Fruit fly (Drosophila melanogaster) whole organism, embryonic: ENCODE data around the gene CG32276.

Source experiments
- Blimp-1 ChIP-seq: fragments of 200-800 bp; sonication (Bioruptor generic); optimal IDR thresholded peaks from 3 replicates; lab custom pipeline; 2018; ENCODE audit warnings: missing biosample characterization, missing genetic modification characterization, mild to moderate bottlenecking, moderate library complexity, missing genetic modification reagents
- C15 ChIP-seq: fragments of 200-800 bp; sonication (Bioruptor generic); IDR thresholded peaks from 3 replicates; pipeline ENCODE4 v1.3.6; 2022; ENCODE audit warnings: missing biosample characterization, missing genetic modification characterization
- CG12659 ChIP-seq: fragments of 200-800 bp; sonication (Bioruptor generic); optimal IDR thresholded peaks from 3 replicates; lab custom pipeline; 2017; ENCODE audit warnings: mild to moderate bottlenecking, missing biosample characterization, missing genetic modification reagents, missing genetic modification characterization
- CG14667 ChIP-seq: fragments of 200-800 bp; sonication (Bioruptor generic); IDR thresholded peaks from 2 replicates; pipeline ENCODE4 v1.3.6; 2022; ENCODE audit warnings: missing biosample characterization, missing genetic modification characterization
- CG15479 ChIP-seq: fragments of 200-800 bp; sonication (Bioruptor generic); optimal IDR thresholded peaks from 3 replicates; lab custom pipeline; 2019; ENCODE audit warnings: missing biosample characterization, mild to moderate bottlenecking, missing genetic modification characterization, moderate library complexity
- CG16863 ChIP-seq: fragments of 200-800 bp; sonication (Bioruptor generic); optimal IDR thresholded peaks from 3 replicates; lab custom pipeline; 2016; ENCODE audit warnings: missing biosample characterization, missing genetic modification characterization
- CG17568 ChIP-seq: fragments of 200-800 bp; sonication (Bioruptor generic); optimal IDR thresholded peaks from 2 replicates; lab custom pipeline; 2018; ENCODE audit warnings: missing biosample characterization, mild to moderate bottlenecking, missing genetic modification characterization, moderate library complexity
- CG17829 ChIP-seq: fragments of 200-800 bp; optimal IDR thresholded peaks from 2 replicates; lab custom pipeline; 2019; ENCODE audit warnings: missing biosample characterization, mild to moderate bottlenecking, missing genetic modification characterization, moderate library complexity
- CG18262 ChIP-seq: fragments of 200-800 bp; optimal IDR thresholded peaks from 3 replicates; lab custom pipeline; 2019; ENCODE audit warnings: missing biosample characterization, mild to moderate bottlenecking, missing genetic modification characterization, moderate library complexity
- CG30020 ChIP-seq: fragments of 200-800 bp; optimal IDR thresholded peaks from 2 replicates; lab custom pipeline; 2019; ENCODE audit warnings: missing biosample characterization, mild to moderate bottlenecking, missing genetic modification characterization, moderate library complexity
- CG30403 ChIP-seq: fragments of 200-800 bp; sonication (Bioruptor generic); optimal IDR thresholded peaks from 3 replicates; lab custom pipeline; 2016; ENCODE audit warnings: missing biosample characterization, missing genetic modification characterization
- CG31388 ChIP-seq: fragments of 200-800 bp; sonication (Bioruptor generic); optimal IDR thresholded peaks from 2 replicates; lab custom pipeline; 2016; ENCODE audit warnings: missing biosample characterization, missing genetic modification characterization
- CG33557 ChIP-seq: fragments of 200-800 bp; sonication (Bioruptor generic); optimal IDR thresholded peaks from 2 replicates; lab custom pipeline; 2019; ENCODE audit warnings: missing biosample characterization, mild to moderate bottlenecking, missing genetic modification characterization, moderate library complexity
- CG3995 ChIP-seq: fragments of 200-800 bp; sonication (Bioruptor generic); optimal IDR thresholded peaks from 3 replicates; lab custom pipeline; 2016; ENCODE audit warnings: missing biosample characterization, missing genetic modification characterization
- CG5180 ChIP-seq: fragments of 200-800 bp; sonication (Bioruptor generic); optimal IDR thresholded peaks from 3 replicates; lab custom pipeline; 2017; ENCODE audit warnings: missing biosample characterization, missing genetic modification characterization, mild to moderate bottlenecking, moderate library complexity, missing genetic modification reagents
- CG6813 ChIP-seq: fragments of 200-800 bp; sonication (Bioruptor generic); optimal IDR thresholded peaks from 2 replicates; lab custom pipeline; 2017; ENCODE audit warnings: missing biosample characterization, missing genetic modification characterization, mild to moderate bottlenecking, moderate library complexity, missing genetic modification reagents
- CG7786 ChIP-seq: fragments of 200-800 bp; sonication (Bioruptor generic); optimal IDR thresholded peaks from 2 replicates; lab custom pipeline; 2016; ENCODE audit warnings: missing biosample characterization, missing genetic modification characterization
- CG8478 ChIP-seq: fragments of >200 bp; optimal IDR thresholded peaks from 2 replicates; lab custom pipeline; 2018
- CG9437 ChIP-seq: fragments of 200-800 bp; sonication (Bioruptor generic); optimal IDR thresholded peaks from 2 replicates; lab custom pipeline; 2018; ENCODE audit warnings: missing biosample characterization, mild to moderate bottlenecking, missing genetic modification characterization
- CG9727 ChIP-seq: fragments of 200-800 bp; sonication (Bioruptor generic); optimal IDR thresholded peaks from 3 replicates; lab custom pipeline; 2017; ENCODE audit warnings: missing biosample characterization, mild to moderate bottlenecking, missing genetic modification characterization
- CG9797 ChIP-seq: fragments of 200-800 bp; sonication (Bioruptor generic); optimal IDR thresholded peaks from 3 replicates; lab custom pipeline; 2018; ENCODE audit warnings: missing biosample characterization, mild to moderate bottlenecking, missing genetic modification characterization
- CG9876 ChIP-seq: fragments of 200-800 bp; sonication (Bioruptor generic); optimal IDR thresholded peaks from 2 replicates; lab custom pipeline; 2016; ENCODE audit warnings: missing biosample characterization, missing genetic modification characterization
- D19A ChIP-seq: fragments of 200-800 bp; optimal IDR thresholded peaks from 3 replicates; lab custom pipeline; 2019; ENCODE audit warnings: missing biosample characterization, mild to moderate bottlenecking, missing genetic modification characterization, moderate library complexity
- Elba2 ChIP-seq: fragments of 200-800 bp; sonication (Bioruptor generic); optimal IDR thresholded peaks from 3 replicates; lab custom pipeline; 2016; ENCODE audit warnings: missing biosample characterization, missing genetic modification characterization
- Ets65A ChIP-seq: fragments of 200-800 bp; sonication (Bioruptor generic); peaks from one replicate; lab custom pipeline; 2016; ENCODE audit warnings: missing biosample characterization, missing genetic modification characterization
- Gsc ChIP-seq: fragments of 200-800 bp; sonication (Bioruptor generic); IDR thresholded peaks from 2 replicates; pipeline ENCODE4 v1.3.6; 2022; ENCODE audit warnings: missing biosample characterization, missing genetic modification characterization
- Hr3 ChIP-seq: fragments of 200-800 bp; sonication (Bioruptor generic); optimal IDR thresholded peaks from 3 replicates; lab custom pipeline; 2016; ENCODE audit warnings: missing biosample characterization, missing genetic modification characterization
- Lim3 ChIP-seq: fragments of 200-800 bp; sonication (Bioruptor generic); IDR thresholded peaks from 2 replicates; pipeline ENCODE4 v1.3.6; 2022; ENCODE audit warnings: missing biosample characterization, missing genetic modification characterization
- MESR4 ChIP-seq: fragments of 200-800 bp; sonication (Bioruptor generic); optimal IDR thresholded peaks from 2 replicates; lab custom pipeline; 2018; ENCODE audit warnings: missing biosample characterization, mild to moderate bottlenecking, missing genetic modification characterization, moderate library complexity
- Mad ChIP-seq: fragments of 200-800 bp; sonication (Bioruptor generic); optimal IDR thresholded peaks from 2 replicates; lab custom pipeline; 2016; ENCODE audit warnings: missing biosample characterization, missing genetic modification characterization
- Neu2 ChIP-seq: fragments of 200-800 bp; sonication (Bioruptor generic); optimal IDR thresholded peaks from 3 replicates; lab custom pipeline; 2016; ENCODE audit warnings: missing biosample characterization, missing genetic modification characterization, borderline replicate concordance
- Side ChIP-seq: fragments of 200-800 bp; sonication (Bioruptor generic); optimal IDR thresholded peaks from 2 replicates; lab custom pipeline; 2016; ENCODE audit warnings: missing biosample characterization, missing genetic modification characterization
- al ChIP-seq: fragments of 200-800 bp; sonication (Bioruptor generic); IDR thresholded peaks from 2 replicates; pipeline ENCODE4 v1.3.6; 2022; ENCODE audit warnings: missing biosample characterization, missing genetic modification characterization
- ci ChIP-seq: fragments of 200-800 bp; sonication (Bioruptor generic); IDR thresholded peaks from 3 replicates; pipeline ENCODE4 v1.3.6; 2022; ENCODE audit warnings: missing biosample characterization, missing genetic modification characterization
- ems ChIP-seq: fragments of 200-800 bp; sonication (Bioruptor generic); optimal IDR thresholded peaks from 3 replicates; lab custom pipeline; 2016; ENCODE audit warnings: missing biosample characterization, missing genetic modification characterization
- lmd ChIP-seq: fragments of 200-800 bp; sonication (Bioruptor generic); IDR thresholded peaks from 2 replicates; pipeline ENCODE4 v1.3.6; 2022; ENCODE audit warnings: missing biosample characterization, missing genetic modification characterization
- mld ChIP-seq: fragments of 200-800 bp; sonication (Bioruptor generic); IDR thresholded peaks from 3 replicates; pipeline ENCODE4 v1.3.6; 2022; ENCODE audit warnings: missing biosample characterization, missing genetic modification characterization; ENCODE audit not compliant: partially characterized antibody
- nerfin-1 ChIP-seq: fragments of 200-800 bp; sonication (Bioruptor generic); optimal IDR thresholded peaks from 3 replicates; lab custom pipeline; 2019; ENCODE audit warnings: missing biosample characterization, mild to moderate bottlenecking, missing genetic modification characterization, moderate library complexity
- odd ChIP-seq: fragments of 200-800 bp; sonication (Bioruptor generic); optimal IDR thresholded peaks from 2 replicates; lab custom pipeline; 2017; ENCODE audit warnings: missing biosample characterization, mild to moderate bottlenecking, missing genetic modification characterization
- pan ChIP-seq, 4 experiments: fragments of >200 bp in 3 of 4; fragments of 200-800 bp in 1 of 4; sonication (Bioruptor generic) in 1 of 4; optimal IDR thresholded peaks in 3 of 4; IDR thresholded peaks in 1 of 4; 2 replicates each; pipeline versions ENCODE4 v1.3.6 to Lab custom; 2017 to 2022; ENCODE audit warnings: missing biosample characterization in 2 of 4, missing genetic modification characterization in 2 of 4, mixed read lengths in 1 of 4
- repo ChIP-seq: fragments of 200-800 bp; sonication (Bioruptor generic); optimal IDR thresholded peaks from 2 replicates; lab custom pipeline; 2016; ENCODE audit warnings: missing biosample characterization, missing genetic modification characterization
- seq ChIP-seq: fragments of 200-800 bp; sonication (Bioruptor generic); IDR thresholded peaks from 2 replicates; pipeline ENCODE4 v1.3.6; 2022; ENCODE audit warnings: missing biosample characterization, missing genetic modification characterization
- sqz ChIP-seq: fragments of 200-800 bp; sonication (Bioruptor generic); optimal IDR thresholded peaks from 3 replicates; lab custom pipeline; 2018; ENCODE audit warnings: missing biosample characterization, mild to moderate bottlenecking, missing genetic modification characterization
- stwl ChIP-seq: fragments of 200-800 bp; sonication (Bioruptor generic); optimal IDR thresholded peaks from 3 replicates; lab custom pipeline; 2018; ENCODE audit warnings: missing biosample characterization, mild to moderate bottlenecking, missing genetic modification characterization, moderate library complexity
- toy ChIP-seq: fragments of 200-800 bp; sonication (Bioruptor generic); IDR thresholded peaks from 2 replicates; pipeline ENCODE4 v1.3.6; 2022; ENCODE audit warnings: missing biosample characterization, missing genetic modification characterization
- trem ChIP-seq: fragments of 200-800 bp; optimal IDR thresholded peaks from 3 replicates; lab custom pipeline; 2019; ENCODE audit warnings: missing biosample characterization, mild to moderate bottlenecking, missing genetic modification characterization, moderate library complexity
- tup ChIP-seq: fragments of 200-800 bp; sonication (Bioruptor generic); optimal IDR thresholded peaks from 2 replicates; lab custom pipeline; 2016; ENCODE audit warnings: missing biosample characterization, mild to moderate bottlenecking, missing genetic modification characterization, moderate library complexity
- tx ChIP-seq: fragments of 200-800 bp; sonication (Bioruptor generic); optimal IDR thresholded peaks from 2 replicates; lab custom pipeline; 2016; ENCODE audit warnings: missing biosample characterization, missing genetic modification characterization
- vfl ChIP-seq: fragments of 200-800 bp; sonication (Bioruptor generic); optimal IDR thresholded peaks from 2 replicates; lab custom pipeline; 2016; ENCODE audit warnings: missing biosample characterization, missing genetic modification characterization

CG32276 gene

DNA sequence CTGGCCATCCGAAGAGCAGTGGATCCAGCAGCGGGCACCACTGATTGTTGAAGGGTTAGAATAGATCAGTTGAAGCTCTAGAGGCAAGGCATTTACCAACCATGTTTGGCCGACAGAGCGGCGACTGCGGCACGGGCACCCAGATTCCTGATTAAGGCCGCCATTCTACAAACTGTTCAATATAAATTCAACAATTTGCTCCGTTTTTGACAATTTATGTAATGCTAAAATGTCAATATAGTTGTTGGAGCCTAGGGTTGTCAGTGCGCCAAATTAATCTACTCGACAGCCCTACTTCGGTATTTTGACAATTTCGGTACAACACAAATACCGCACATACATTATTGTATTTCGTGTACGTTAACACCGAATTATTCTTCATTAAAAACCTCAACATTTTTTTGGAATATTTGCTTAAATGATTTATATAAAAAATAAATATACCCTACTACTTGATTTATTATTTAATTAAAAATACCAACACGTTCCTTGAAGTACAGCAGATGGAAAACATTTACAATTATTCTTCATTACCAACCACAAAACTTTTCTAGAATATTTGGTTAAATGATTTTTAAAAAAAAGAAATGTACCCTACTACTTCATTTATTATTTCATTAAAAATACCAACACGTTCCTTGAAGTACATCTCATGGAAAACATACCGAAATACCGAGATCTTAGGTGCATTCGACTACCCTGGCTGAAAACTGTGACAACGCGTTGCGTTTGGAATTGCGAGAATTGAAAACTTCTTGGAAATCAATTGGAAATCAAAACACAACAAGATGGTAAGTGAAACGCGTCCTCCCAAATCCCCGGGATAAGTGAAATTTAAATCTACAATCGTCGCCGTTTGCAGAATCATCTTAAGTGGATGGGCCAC, 39.3 kb downstream of the CG32276 start, which contains the start of the genes ND-30 and CG15812 (continued):
- peak; percentile 34 for TF ChIP-seq CG9437 (GFP tag; lab: Kevin White, UChicago)
- no peak for TF ChIP-seq CG16863 (GFP tag; lab: Kevin White, UChicago)
- peak; percentile 35 for TF ChIP-seq trem (tag; lab: Kevin White, UChicago)
- no peak for TF ChIP-seq al (GFP tag; lab: Robert Waterston, UW)
- TF ChIP-seq ci: no peak
- TF ChIP-seq Side: no peak
- peak; percentile 46 for TF ChIP-seq CG17829
- no peak for TF ChIP-seq tx (GFP tag; lab: Kevin White, UChicago)
- no peak for TF ChIP-seq toy (GFP tag; lab: Robert Waterston, UW)
- peak; percentile 92 for TF ChIP-seq MESR4 (GFP tag; lab: Kevin White, UChicago)
- TF ChIP-seq CG3995 (GFP tag; lab: Kevin White, UChicago): peak; percentile 95
- TF ChIP-seq CG17568: no peak
- no peak for TF ChIP-seq Mad (GFP tag; lab: Kevin White, UChicago)
- no peak for TF ChIP-seq tup (GFP tag; lab: Kevin White, UChicago)
- TF ChIP-seq stwl (tag; lab: Kevin White, UChicago): peak; percentile 46
- TF ChIP-seq odd (GFP tag; lab: Kevin White, UChicago): no peak
- no peak for TF ChIP-seq ems (GFP tag; lab: Kevin White, UChicago)
- no peak for TF ChIP-seq D19A (tag; lab: Kevin White, UChicago)
- no peak for TF ChIP-seq Gsc (GFP tag; lab: Robert Waterston, UW)
- TF ChIP-seq Ets65A (GFP tag; lab: Kevin White, UChicago): peak; percentile 60
- no peak for TF ChIP-seq CG33557 (GFP tag; lab: Kevin White, UChicago)
- TF ChIP-seq CG15479 (GFP tag; lab: Kevin White, UChicago): no peak
- TF ChIP-seq mld (GFP tag; lab: Robert Waterston, UW): no peak
- TF ChIP-seq seq: 0 out of 2 replicates have a peak, but pooled peaks have one; percentile 23
- TF ChIP-seq CG9797: peak; percentile 38
- TF ChIP-seq lmd (GFP tag; lab: Robert Waterston, UW): no peak
- TF ChIP-seq nerfin-1: peak; percentile 3
- TF ChIP-seq Neu2 (GFP tag; lab: Kevin White, UChicago): no peak
- no peak for TF ChIP-seq CG7786 (GFP tag; lab: Kevin White, UChicago)
- no peak for TF ChIP-seq CG6813 (GFP tag; lab: Kevin White, UChicago)
- no peak for TF ChIP-seq Blimp-1 (GFP tag; lab: Kevin White, UChicago)
- no peak for TF ChIP-seq Lim3 (GFP tag; lab: Robert Waterston, UW)
- TF ChIP-seq vfl: no peak
- TF ChIP-seq CG8478: no peak
- peak; percentile 92 for TF ChIP-seq CG30020 (tag; lab: Kevin White, UChicago)
- peak; percentile 4 for TF ChIP-seq CG9727 (GFP tag; lab: Kevin White, UChicago)
- no peak for TF ChIP-seq CG9876 (GFP tag; lab: Kevin White, UChicago)
- TF ChIP-seq CG18262: no peak
- no peak for TF ChIP-seq CG31388 (GFP tag; lab: Kevin White, UChicago)
- no peak for TF ChIP-seq CG5180 (GFP tag; lab: Kevin White, UChicago)
- no peak for TF ChIP-seq sqz (GFP tag; lab: Kevin White, UChicago)
- TF ChIP-seq Hr3 (GFP tag; lab: Kevin White, UChicago): peak; percentile 46
- TF ChIP-seq CG30403 (GFP tag; lab: Kevin White, UChicago): peak; percentile 59
- no peak for TF ChIP-seq pan (optimal IDR thresholded peaks at IDR 0.05; lab: Kevin White, UChicago)
- TF ChIP-seq pan (GFP tag; optimal IDR thresholded peaks at IDR 0.05 in 1 of 2, IDR thresholded peaks at IDR 0.05 in 1 of 2): no peak
- peak; percentile 55 for TF ChIP-seq CG12659 (GFP tag; lab: Kevin White, UChicago)
- no peak for TF ChIP-seq CG14667 (GFP tag; lab: Robert Waterston, UW)
- TF ChIP-seq repo: no peak
- peak; percentile 95 for TF ChIP-seq Elba2 (GFP tag; lab: Kevin White, UChicago)
- TF ChIP-seq C15 (GFP tag; lab: Robert Waterston, UW): no peak
